Fruit fly (Drosophila melanogaster) whole organism, wandering third instar larva: ENCODE data around the gene CG42526.

Experiments
- Abd-B ChIP-seq: fragments of >200 bp; optimal IDR thresholded peaks from 2 replicates; lab custom pipeline; 2017; ENCODE audit warnings: missing biosample characterization, missing genetic modification characterization
- CG32264 ChIP-seq: fragments of 200-800 bp; sonication (Bioruptor generic); optimal IDR thresholded peaks from 2 replicates; lab custom pipeline; 2016; ENCODE audit warnings: missing biosample characterization, missing genetic modification characterization
- CG9705 ChIP-seq: fragments of 200-800 bp; sonication (Bioruptor generic); optimal IDR thresholded peaks from 2 replicates; lab custom pipeline; 2018; ENCODE audit warnings: missing biosample characterization, mild to moderate bottlenecking, missing genetic modification characterization
- OdsH ChIP-seq: fragments of 200-800 bp; sonication (Bioruptor generic); optimal IDR thresholded peaks from 2 replicates; lab custom pipeline; 2016; ENCODE audit warnings: missing biosample characterization, mild to moderate bottlenecking, missing genetic modification characterization
- Sp1 ChIP-seq: fragments of 200-800 bp; sonication (Bioruptor generic); optimal IDR thresholded peaks from 3 replicates; lab custom pipeline; 2019; ENCODE audit warnings: missing biosample characterization, mild to moderate bottlenecking, missing genetic modification characterization, moderate library complexity
- br ChIP-seq: fragments of 200-800 bp; sonication (Bioruptor generic); optimal IDR thresholded peaks from 2 replicates; lab custom pipeline; 2016; ENCODE audit warnings: missing biosample characterization, missing genetic modification characterization
- dmrt93B ChIP-seq: fragments of 200-800 bp; sonication (Bioruptor generic); optimal IDR thresholded peaks from 2 replicates; lab custom pipeline; 2018; ENCODE audit warnings: missing biosample characterization, mild to moderate bottlenecking, missing genetic modification characterization
- ey ChIP-seq: fragments of 200-800 bp; sonication (Bioruptor generic); optimal IDR thresholded peaks from 2 replicates; lab custom pipeline; 2016; ENCODE audit warnings: missing biosample characterization, missing genetic modification characterization
- h ChIP-seq: fragments of 200-800 bp; sonication (Bioruptor generic); optimal IDR thresholded peaks from 3 replicates; lab custom pipeline; 2016; ENCODE audit warnings: missing biosample characterization, mild to moderate bottlenecking, missing genetic modification characterization
- pan ChIP-seq: fragments of >200 bp; optimal IDR thresholded peaks from 2 replicates; lab custom pipeline; 2017
- psq ChIP-seq: fragments of 200-800 bp; sonication (Bioruptor generic); optimal IDR thresholded peaks from 3 replicates; lab custom pipeline; 2017; ENCODE audit warnings: missing biosample characterization, mild to moderate bottlenecking, missing genetic modification characterization, moderate library complexity
- rgr ChIP-seq: fragments of 200-800 bp; sonication (Bioruptor generic); optimal IDR thresholded peaks from 3 replicates; lab custom pipeline; 2016; ENCODE audit warnings: missing biosample characterization, mild to moderate bottlenecking, missing genetic modification characterization
- usp ChIP-seq: fragments of >200 bp; optimal IDR thresholded peaks from 2 replicates; lab custom pipeline; 2017; ENCODE audit warnings: missing biosample characterization, missing genetic modification characterization

DNA sequence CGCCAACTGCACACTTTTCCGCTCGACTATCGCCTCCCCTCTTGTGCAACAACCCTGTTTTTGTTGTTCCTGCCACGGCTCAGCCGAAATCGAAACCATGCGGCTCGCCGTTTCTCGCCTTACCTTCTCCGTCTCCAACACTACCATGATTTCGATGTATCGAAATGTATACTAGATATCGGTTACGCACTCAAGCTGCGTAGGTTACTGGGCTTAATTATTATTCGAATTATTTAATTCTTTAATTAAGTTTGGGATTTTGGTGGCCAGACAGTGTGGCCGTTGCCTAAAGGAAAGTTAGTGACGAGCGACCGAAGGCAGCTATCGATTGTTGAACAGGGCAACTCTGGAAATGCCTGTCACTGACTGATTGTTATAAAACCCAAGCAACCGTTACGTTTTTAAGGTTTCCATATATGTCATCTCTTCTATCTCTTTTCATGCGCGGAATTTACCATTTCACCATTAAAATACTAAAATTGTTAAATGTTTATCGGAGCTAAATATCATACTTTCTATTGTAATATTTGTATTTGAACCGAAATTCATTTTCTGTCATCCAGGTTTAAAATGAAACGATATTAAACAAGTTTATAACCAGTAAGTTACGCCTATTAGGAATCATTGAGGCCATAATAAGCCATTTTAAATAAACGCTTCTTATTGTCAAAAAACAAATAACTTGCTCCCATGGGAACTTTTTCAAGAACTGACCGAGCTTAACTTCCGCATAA lies 32.9 kb downstream of the CG42526 start, which contains the start of gene eIF4E1:
- TF ChIP-seq CG32264 = no peak
- peak; percentile 36 for TF ChIP-seq Sp1 (GFP tag; lab: Kevin White, UChicago)
- no peak for TF ChIP-seq Abd-B (GFP tag; lab: Kevin White, UChicago)
- no peak for TF ChIP-seq usp
- TF ChIP-seq OdsH (GFP tag; lab: Kevin White, UChicago) = no peak
- TF ChIP-seq psq = no peak
- peak; percentile 12 for TF ChIP-seq br
- peak; percentile 9 for TF ChIP-seq h (GFP tag; lab: Kevin White, UChicago)
- TF ChIP-seq ey (GFP tag; lab: Kevin White, UChicago) = peak; percentile 1
- TF ChIP-seq dmrt93B (GFP tag; lab: Kevin White, UChicago) = no peak
- TF ChIP-seq pan (lab: Kevin White, UChicago) = no peak
- TF ChIP-seq rgr (GFP tag; lab: Kevin White, UChicago) = no peak
- TF ChIP-seq CG9705 (GFP tag; lab: Kevin White, UChicago) = no peak
